Worm (Caenorhabditis elegans) whole organism, early embryonic: ENCODE data around the gene arf-6.

Experiments
- flt-1 ChIP-seq: fragments of 200-800 bp; sonication (Bioruptor generic); IDR thresholded peaks from 2 replicates; pipeline ENCODE4 v1.3.6; 2022; ENCODE audit warnings: missing genetic modification characterization, missing compliant biosample characterization
- tbx-37 ChIP-seq: fragments of 200-800 bp; sonication (Bioruptor generic); conservative IDR thresholded peaks from 2 replicates; pipeline ENCODE4 v1.3.6; 2022; ENCODE audit warnings: missing genetic modification reagents, missing genetic modification characterization, missing compliant biosample characterization
- tra-4 ChIP-seq: sonication (generic microtip); optimal IDR thresholded peaks from 2 replicates; lab custom pipeline; 2017; ENCODE audit warnings: missing genetic modification characterization, missing compliant biosample characterization

ce11 chrIV:16898205-16898604 lies 48.7 kb upstream of the arf-6 start:
- no peak for TF ChIP-seq tra-4 (tag; lab: Kevin White, UChicago)
- no peak for TF ChIP-seq flt-1 (GFP tag; lab: Robert Waterston, UW)
- no peak for TF ChIP-seq tbx-37 (GFP tag; lab: Robert Waterston, UW)
